Worm (Caenorhabditis elegans) whole organism, L1 larva: ENCODE measurements around the gene M106.2.

Experiments
- C34B4.2 ChIP-seq: sonication (generic microtip); optimal IDR thresholded peaks from 2 replicates; lab custom pipeline; 2017; ENCODE audit warnings: mild to moderate bottlenecking, missing genetic modification characterization, missing compliant biosample characterization
- ceh-82 ChIP-seq, 3 experiments: fragments of 150-350 bp in 1 of 3; sonication (generic microtip) in 2 of 3; optimal IDR thresholded peaks; 2 replicates each; lab custom pipeline; 2014 to 2017; ENCODE audit warnings: missing biosample characterization in 3 of 3, missing genetic modification characterization in 3 of 3
- egl-27 ChIP-seq, 2 experiments: fragments of 150-350 bp in 1 of 2; sonication (generic microtip); optimal IDR thresholded peaks; 3 replicates each; lab custom pipeline; 2017 to 2018; ENCODE audit warnings: missing biosample characterization in 2 of 2, missing genetic modification characterization in 2 of 2, missing genetic modification reagents in 2 of 2
- fos-1 ChIP-seq: fragments of 150-350 bp; optimal IDR thresholded peaks from 2 replicates; lab custom pipeline; 2014; ENCODE audit warnings: missing biosample characterization, missing genetic modification characterization
- hlh-17 ChIP-seq: fragments of 200-800 bp; sonication (Bioruptor generic); optimal IDR thresholded peaks from 2 replicates; lab custom pipeline; 2018; ENCODE audit warnings: missing genetic modification characterization, mild to moderate bottlenecking, missing compliant biosample characterization, moderate library complexity, borderline replicate concordance
- lin-15B ChIP-seq: fragments of 150-350 bp; sonication (generic microtip); optimal IDR thresholded peaks from 3 replicates; lab custom pipeline; 2014; ENCODE audit warnings: missing biosample characterization, missing genetic modification characterization
- mep-1 ChIP-seq: fragments of 150-350 bp; optimal IDR thresholded peaks from 2 replicates; lab custom pipeline; 2014; ENCODE audit warnings: missing biosample characterization, missing genetic modification characterization
- nhr-28 ChIP-seq: fragments of 150-350 bp; optimal IDR thresholded peaks from 2 replicates; lab custom pipeline; 2014; ENCODE audit warnings: missing biosample characterization, missing genetic modification characterization
- snpc-4 ChIP-seq: fragments of 150-350 bp; optimal IDR thresholded peaks from 2 replicates; lab custom pipeline; 2014; ENCODE audit warnings: missing biosample characterization, missing genetic modification characterization
- unc-62 ChIP-seq: fragments of 150-350 bp; optimal IDR thresholded peaks from 2 replicates; lab custom pipeline; 2014; ENCODE audit warnings: missing biosample characterization, missing genetic modification reagents, missing genetic modification characterization
- zag-1 ChIP-seq: fragments of 150-350 bp; optimal IDR thresholded peaks from 2 replicates; lab custom pipeline; 2014; ENCODE audit warnings: missing biosample characterization, missing genetic modification characterization
- ztf-11 ChIP-seq, 2 experiments: sonication (generic microtip); optimal IDR thresholded peaks; 2 replicates each; lab custom pipeline; 2016 to 2017; ENCODE audit warnings: missing genetic modification characterization in 2 of 2, missing biosample characterization in 1 of 2, missing compliant biosample characterization in 1 of 2

DNA sequence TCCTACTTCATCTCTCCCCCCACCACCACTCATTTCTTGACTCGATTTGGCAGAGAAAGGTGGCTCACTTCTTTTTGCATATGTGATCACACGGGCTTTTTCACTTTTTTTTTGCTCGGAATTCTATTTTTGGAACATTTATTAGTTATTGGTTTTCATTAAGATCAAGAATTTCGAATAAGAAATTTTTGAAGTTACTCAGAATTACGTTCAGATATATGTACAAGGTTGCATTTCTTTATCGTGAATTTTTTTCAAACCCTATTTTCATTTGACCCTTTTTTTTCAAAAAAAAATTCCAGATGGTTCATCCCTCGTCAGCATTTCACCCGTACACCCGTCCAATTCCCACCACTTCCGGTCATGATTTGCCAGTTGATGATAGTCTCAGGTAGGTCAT is 44.4 kb downstream of the M106.2 start, which contains the start of gene ceh-62:
- TF ChIP-seq mep-1, result no peak
- no peak for TF ChIP-seq ceh-82 (tag; optimal IDR thresholded peaks at IDR 0.05; lab: Kevin White, UChicago)
- no peak for TF ChIP-seq nhr-28 (tag; lab: Kevin White, UChicago)
- no peak for TF ChIP-seq unc-62 (GFP tag; lab: Kevin White, UChicago)
- no peak for TF ChIP-seq snpc-4 (tag; lab: Kevin White, UChicago)
- no peak for TF ChIP-seq ztf-11 (tag; optimal IDR thresholded peaks at IDR 0.05; lab: Kevin White, UChicago)
- TF ChIP-seq lin-15B (tag; lab: Kevin White, UChicago), result no peak
- no peak for TF ChIP-seq egl-27 (tag; optimal IDR thresholded peaks at IDR 0.05; lab: Kevin White, UChicago)
- TF ChIP-seq C34B4.2, result no peak
- TF ChIP-seq zag-1 (tag; lab: Kevin White, UChicago), result no peak
- TF ChIP-seq fos-1 (tag; lab: Kevin White, UChicago), result no peak
- TF ChIP-seq hlh-17, result no peak
